Worm (Caenorhabditis elegans): ENCODE results near the gene ssq-3.

Gene ssq-3

DNA sequence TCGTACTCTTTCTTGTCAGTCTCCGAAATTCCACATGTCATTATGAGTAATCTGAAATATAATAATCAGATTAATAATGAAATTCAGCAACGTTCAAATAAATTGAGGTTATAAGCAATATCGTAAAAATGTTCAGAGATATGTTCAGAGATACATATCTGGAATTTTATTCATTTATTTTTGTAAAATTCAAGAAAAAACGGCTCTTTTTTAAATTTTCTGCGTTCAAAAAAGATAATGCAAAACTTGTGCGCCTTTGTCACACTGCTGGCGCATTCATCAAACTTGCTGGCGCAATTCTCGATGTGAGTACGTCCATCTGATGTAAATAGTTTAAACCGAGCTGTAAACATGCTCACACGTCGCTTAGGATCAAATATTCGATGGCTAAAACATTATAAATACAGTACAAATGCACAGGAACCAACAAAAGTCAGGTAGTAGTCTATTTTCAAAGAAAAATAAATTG, 8.2 kb upstream of the ssq-3 start, which contains the start of the genes rde-8 and ZC477.3:
rde-8 (minus strand) TSS at position 51 of the 469 bp plus-strand sequence.
ZC477.3 (plus strand) TSS at position 282 of the 469 bp plus-strand sequence.
- TF ChIP-seq mep-1 (tag; optimal IDR thresholded peaks at IDR 0.05), result peak; percentile 31
- TF ChIP-seq elt-1 (tag; optimal IDR thresholded peaks at IDR 0.05; ENCODE audit: borderline replicate concordance, insufficient read depth), result no peak
- no peak for TF ChIP-seq ceh-39 (tag; optimal IDR thresholded peaks at IDR 0.05)
- TF ChIP-seq lin-13 (tag; optimal IDR thresholded peaks at IDR 0.05), result peak; percentile 66
- no peak for TF ChIP-seq ztf-11 (tag; optimal IDR thresholded peaks at IDR 0.05)
- TF ChIP-seq sptf-1 (tag; optimal IDR thresholded peaks at IDR 0.05), result no peak
- TF ChIP-seq pha-4 (tag; optimal IDR thresholded peaks at IDR 0.05), result peak; percentile 66
- no peak for TF ChIP-seq ceh-43 (GFP tag; optimal IDR thresholded peaks at IDR 0.05)
- TF ChIP-seq flh-1 (GFP tag; optimal IDR thresholded peaks at IDR 0.05), result no peak
- peak; percentile 46 for TF ChIP-seq ces-1 (GFP tag; optimal IDR thresholded peaks at IDR 0.05)
- no peak for TF ChIP-seq unc-62 (GFP tag; optimal IDR thresholded peaks at IDR 0.05)
- TF ChIP-seq lsy-2 (tag; optimal IDR thresholded peaks at IDR 0.05), result peak; percentile 37

- TF ChIP-seq ham-2 (GFP tag; optimal IDR thresholded peaks at IDR 0.05) (no peak), pha-4 (tag; optimal IDR thresholded peaks at IDR 0.05) (no peak), lin-32 (GFP tag; optimal IDR thresholded peaks at IDR 0.05) (no peak), nhr-76 (tag; optimal IDR thresholded peaks at IDR 0.05) (no peak)
Measured at ce11 chrIV:7107893-7108292, 3.5 kb upstream of the ssq-3 start, which contains the start of gene ZC477.2. TSS of gene ZC477.2 (plus strand) at chrIV:7108193.

ce11 chrIV:7114599-7114998, 3.2 kb downstream of the ssq-3 start, which contains the start of gene nas-8:
TSS of gene nas-8 (plus strand) at chrIV:7114899.
- no peak for TF ChIP-seq ces-1 (GFP tag; optimal IDR thresholded peaks at IDR 0.05)
- no peak for TF ChIP-seq ceh-43 (GFP tag; optimal IDR thresholded peaks at IDR 0.05)
- no peak for TF ChIP-seq flh-1 (GFP tag; optimal IDR thresholded peaks at IDR 0.05)
- TF ChIP-seq mls-2 (tag; optimal IDR thresholded peaks at IDR 0.05), result no peak
- TF ChIP-seq ceh-39 (tag; optimal IDR thresholded peaks at IDR 0.05), result no peak
- no peak for TF ChIP-seq M03D4.4 (tag; optimal IDR thresholded peaks at IDR 0.05)
- no peak for TF ChIP-seq nhr-237 (tag; optimal IDR thresholded peaks at IDR 0.05)
- no peak for TF ChIP-seq unc-39 (tag; optimal IDR thresholded peaks at IDR 0.05)
- no peak for TF ChIP-seq mep-1 (tag; optimal IDR thresholded peaks at IDR 0.05)
- TF ChIP-seq nhr-12 (tag; optimal IDR thresholded peaks at IDR 0.05), result no peak
- TF ChIP-seq ztf-11 (tag; optimal IDR thresholded peaks at IDR 0.05), result no peak
- TF ChIP-seq blmp-1 (tag; optimal IDR thresholded peaks at IDR 0.05), result no peak
- no peak for TF ChIP-seq nhr-2 (tag; optimal IDR thresholded peaks at IDR 0.05)
- TF ChIP-seq bed-3 (GFP tag; optimal IDR thresholded peaks at IDR 0.05), result no peak
- no peak for TF ChIP-seq nhr-28 (tag; optimal IDR thresholded peaks at IDR 0.05)
- no peak for TF ChIP-seq nhr-76 (tag; optimal IDR thresholded peaks at IDR 0.05)
- no peak for TF ChIP-seq ham-2 (GFP tag; optimal IDR thresholded peaks at IDR 0.05)
- TF ChIP-seq tbx-8 (GFP tag; optimal IDR thresholded peaks at IDR 0.05), result no peak
- TF ChIP-seq unc-120 (tag; optimal IDR thresholded peaks at IDR 0.05; ENCODE audit: poor library complexity, severe bottlenecking), result no peak

DNA sequence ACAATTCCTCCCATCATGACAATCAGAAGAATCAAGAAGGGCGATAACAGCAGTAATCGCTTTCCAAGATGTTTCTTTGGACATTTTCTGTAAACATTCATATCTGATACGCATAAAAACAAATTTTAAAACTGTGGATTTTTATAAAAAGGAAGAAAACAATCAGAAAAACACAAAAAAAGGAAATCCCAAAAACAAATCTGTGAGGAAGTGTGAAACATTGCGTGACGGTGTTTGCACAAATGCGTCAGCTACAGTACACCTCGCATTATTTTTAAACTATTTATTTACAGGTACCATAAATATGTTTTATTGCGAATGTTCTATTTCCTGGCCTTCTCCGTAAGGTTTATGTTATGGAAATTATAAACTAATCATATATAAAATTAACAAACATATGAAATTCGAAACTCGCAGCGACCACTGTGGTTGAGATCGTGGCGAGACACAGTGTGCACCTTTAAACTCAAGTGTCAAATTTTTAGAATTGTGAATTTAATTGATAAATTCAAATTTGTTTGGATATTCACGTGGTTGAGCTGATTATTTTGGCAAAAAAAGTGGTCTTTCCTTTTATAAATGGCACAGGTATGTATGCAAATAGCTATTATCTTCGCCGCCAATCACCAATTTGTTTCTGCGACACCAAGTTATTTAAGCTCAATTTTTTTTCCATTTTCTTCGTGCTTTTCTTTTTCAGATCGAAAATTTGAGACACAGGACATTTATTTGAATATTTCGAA, 10.1 kb downstream of the ssq-3 start, which contains the start of the genes C34D4.10 and str-48:
C34D4.10 (minus strand) TSS at position 101 of the 743 bp plus-strand sequence.
str-48 (plus strand) TSS at position 693 of the 743 bp plus-strand sequence.
- TF ChIP-seq ztf-11 (tag; optimal IDR thresholded peaks at IDR 0.05) (no peak), nhr-28 (tag; optimal IDR thresholded peaks at IDR 0.05) (no peak), flh-1 (GFP tag; optimal IDR thresholded peaks at IDR 0.05) (no peak), nhr-12 (tag; optimal IDR thresholded peaks at IDR 0.05) (no peak), elt-3 (tag; optimal IDR thresholded peaks at IDR 0.05) (no peak), ceh-83 (GFP tag; optimal IDR thresholded peaks at IDR 0.05) (no peak), ces-1 (GFP tag; optimal IDR thresholded peaks at IDR 0.05) (no peak), nhr-76 (tag; optimal IDR thresholded peaks at IDR 0.05) (no peak), M03D4.4 (tag; optimal IDR thresholded peaks at IDR 0.05) (no peak), elt-1 (tag; optimal IDR thresholded peaks at IDR 0.05; ENCODE audit: borderline replicate concordance, insufficient read depth) (no peak), nhr-2 (tag; optimal IDR thresholded peaks at IDR 0.05) (no peak), bed-3 (GFP tag; optimal IDR thresholded peaks at IDR 0.05) (no peak), lin-13 (tag; optimal IDR thresholded peaks at IDR 0.05) (no peak)

- TF ChIP-seq blmp-1 (tag; optimal IDR thresholded peaks at IDR 0.05), result no peak
- TF ChIP-seq ceh-43 (GFP tag; optimal IDR thresholded peaks at IDR 0.05), result no peak
- no peak for TF ChIP-seq snpc-4 (tag; optimal IDR thresholded peaks at IDR 0.05)
- TF ChIP-seq lin-13 (tag; optimal IDR thresholded peaks at IDR 0.05), result no peak
- no peak for TF ChIP-seq unc-120 (tag; optimal IDR thresholded peaks at IDR 0.05; ENCODE audit: poor library complexity, severe bottlenecking)
- no peak for TF ChIP-seq unc-62 (GFP tag; optimal IDR thresholded peaks at IDR 0.05)
- TF ChIP-seq mep-1 (tag; optimal IDR thresholded peaks at IDR 0.05), result no peak
- no peak for TF ChIP-seq drap-1 (GFP tag; optimal IDR thresholded peaks at IDR 0.05)
- no peak for TF ChIP-seq M03D4.4 (tag; optimal IDR thresholded peaks at IDR 0.05)
- TF ChIP-seq flh-1 (GFP tag; optimal IDR thresholded peaks at IDR 0.05), result no peak
- TF ChIP-seq nhr-2 (tag; optimal IDR thresholded peaks at IDR 0.05), result no peak
Measured at ce11 chrIV:7131780-7132179, 20.4 kb downstream of the ssq-3 start, which contains the start of gene grsp-3. TSS of gene grsp-3 (minus strand) at chrIV:7131928.
